Fruit fly (Drosophila melanogaster): ENCODE results near the gene ppk8.

ppk8 gene

DNA sequence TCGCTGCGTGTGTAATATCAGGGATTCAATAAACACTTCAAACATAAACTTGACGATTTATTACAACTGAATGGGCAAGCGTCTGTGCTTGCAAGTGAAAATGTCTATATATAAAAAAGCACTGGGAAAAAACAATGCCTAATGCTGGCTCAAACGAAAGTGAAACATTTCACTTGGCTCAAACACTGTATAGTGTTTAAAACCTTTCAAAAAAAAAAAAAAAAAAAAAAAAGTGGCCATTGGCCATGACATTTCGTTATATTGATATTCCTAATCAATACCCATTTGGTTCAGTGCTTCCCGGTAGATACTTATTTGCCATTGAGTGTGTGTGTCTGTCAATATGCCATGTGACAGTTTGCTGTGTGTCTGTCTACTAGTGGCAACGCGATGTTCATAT lies 18.8 kb upstream of the ppk8 start (continued):
- no peak for TF ChIP-seq CG10565 (GFP tag; optimal IDR thresholded peaks at IDR 0.05)
- TF ChIP-seq CG2712 (tag; optimal IDR thresholded peaks at IDR 0.05) = peak; percentile 35
- no peak for TF ChIP-seq dan (GFP tag; IDR thresholded peaks at IDR 0.05)
- no peak for TF ChIP-seq Ssrp (tag; optimal IDR thresholded peaks at IDR 0.05)
- peak; percentile 30; the same call in 1 of the 2 replicates for TF ChIP-seq H2.0 (GFP tag; IDR thresholded peaks at IDR 0.05)
- no peak for TF ChIP-seq CG18599 (GFP tag; optimal IDR thresholded peaks at IDR 0.05)
- no peak for TF ChIP-seq CG9437 (GFP tag; optimal IDR thresholded peaks at IDR 0.05)
- TF ChIP-seq caup (GFP tag; optimal IDR thresholded peaks at IDR 0.05; ENCODE audit: severe bottlenecking) = no peak
- TF ChIP-seq CG4707 (GFP tag; optimal IDR thresholded peaks at IDR 0.05) = no peak
- no peak for TF ChIP-seq CG1233 (GFP tag; optimal IDR thresholded peaks at IDR 0.05)
- peak; percentile 50 for TF ChIP-seq CG10366 (GFP tag; IDR thresholded peaks at IDR 0.05)
- peak in 1 of 2 experiments; percentile 8 for TF ChIP-seq Hr51 (GFP tag; optimal IDR thresholded peaks at IDR 0.05)
- peak; percentile 47 for TF ChIP-seq fu2 (GFP tag; optimal IDR thresholded peaks at IDR 0.05)
- TF ChIP-seq klu (GFP tag; IDR thresholded peaks at IDR 0.05) = no peak
- TF ChIP-seq CG7963 (GFP tag; IDR thresholded peaks at IDR 0.05; ENCODE audit: partially characterized antibody) = no peak
- TF ChIP-seq GATAe (GFP tag; conservative IDR thresholded peaks at IDR 0.05) = no peak
- no peak for TF ChIP-seq CG10654 (GFP tag; optimal IDR thresholded peaks at IDR 0.05)
- TF ChIP-seq CG3065 (GFP tag; optimal IDR thresholded peaks at IDR 0.05) = no peak
- no peak for TF ChIP-seq CG13894 (tag; optimal IDR thresholded peaks at IDR 0.05)
- no peak for TF ChIP-seq C15 (GFP tag; IDR thresholded peaks at IDR 0.05)
- no peak for TF ChIP-seq pnt (GFP tag; optimal IDR thresholded peaks at IDR 0.05)
- TF ChIP-seq chn (GFP tag; optimal IDR thresholded peaks at IDR 0.05) = peak; percentile 50
- no peak for TF ChIP-seq usp (GFP tag; optimal IDR thresholded peaks at IDR 0.05)
- TF ChIP-seq CG34376 (GFP tag; optimal IDR thresholded peaks at IDR 0.05) = no peak
- TF ChIP-seq mam (GFP tag; optimal IDR thresholded peaks at IDR 0.05) = peak; percentile 21
- TF ChIP-seq Xbp1 (GFP tag; optimal IDR thresholded peaks at IDR 0.05) = peak; percentile 48
- TF ChIP-seq Ravus (GFP tag; IDR thresholded peaks at IDR 0.05) = no peak
- no peak for TF ChIP-seq z (GFP tag; IDR thresholded peaks at IDR 0.05)
- TF ChIP-seq CG11695 (GFP tag; IDR thresholded peaks at IDR 0.05) = no peak; the same call in 2 of the 3 replicates
- no peak for TF ChIP-seq h (optimal IDR thresholded peaks at IDR 0.05)
- TF ChIP-seq Hey (tag; optimal IDR thresholded peaks at IDR 0.05) = no peak
- TF ChIP-seq slou (GFP tag; optimal IDR thresholded peaks at IDR 0.05) = peak; percentile 10
- TF ChIP-seq CG17385 (GFP tag; optimal IDR thresholded peaks at IDR 0.05) = no peak
- TF ChIP-seq CG17186 (GFP tag; optimal IDR thresholded peaks at IDR 0.05) = no peak
- TF ChIP-seq onecut (GFP tag; IDR thresholded peaks at IDR 0.05) = no peak
- no peak for TF ChIP-seq CG31224 (GFP tag; IDR thresholded peaks at IDR 0.05)
- TF ChIP-seq Blimp-1 (GFP tag; optimal IDR thresholded peaks at IDR 0.05) = peak; percentile 21
- no peak for TF ChIP-seq ap (GFP tag; IDR thresholded peaks at IDR 0.05)
- no peak for TF ChIP-seq CG8089 (GFP tag; optimal IDR thresholded peaks at IDR 0.05)
- TF ChIP-seq stwl (tag; optimal IDR thresholded peaks at IDR 0.05) = no peak
- TF ChIP-seq CG18476 (GFP tag; optimal IDR thresholded peaks at IDR 0.05) = no peak
- TF ChIP-seq CG4617 (GFP tag; optimal IDR thresholded peaks at IDR 0.05; ENCODE audit: borderline replicate concordance) = no peak
- TF ChIP-seq HLH54F (GFP tag; optimal IDR thresholded peaks at IDR 0.05) = no peak
- peak; percentile 50 for TF ChIP-seq bab2 (GFP tag; optimal IDR thresholded peaks at IDR 0.05)
- peak; percentile 50 for TF ChIP-seq Sox102F (GFP tag; optimal IDR thresholded peaks at IDR 0.05)
